Worm (Caenorhabditis elegans) whole organism, young adult: ENCODE results near the gene C28C12.12.

Experiments
- B0336.3 ChIP-seq: fragments of 200-800 bp; sonication (Bioruptor generic); IDR thresholded peaks from 2 replicates; pipeline ENCODE4 v1.3.6; 2022; ENCODE audit warnings: missing genetic modification characterization, missing compliant biosample characterization
- C17E4.6 ChIP-seq: fragments of 200-800 bp; sonication (Bioruptor generic); IDR thresholded peaks from 2 replicates; pipeline ENCODE4 v1.3.6; 2022; ENCODE audit warnings: missing genetic modification reagents, missing genetic modification characterization, missing compliant biosample characterization
- F33H1.4 ChIP-seq: fragments of 200-800 bp; sonication (Bioruptor generic); IDR thresholded peaks from 2 replicates; pipeline ENCODE4 v1.3.6; 2022; ENCODE audit warnings: missing genetic modification reagents, missing genetic modification characterization, missing compliant biosample characterization
- F39B2.1 ChIP-seq: fragments of 200-800 bp; sonication (Bioruptor generic); IDR thresholded peaks from 2 replicates; pipeline ENCODE4 v1.3.6; 2022; ENCODE audit warnings: missing genetic modification reagents, missing genetic modification characterization, missing compliant biosample characterization
- K11D2.4 ChIP-seq: fragments of 200-800 bp; sonication (Bioruptor generic); IDR thresholded peaks from 2 replicates; pipeline ENCODE4 v1.3.6; 2022; ENCODE audit warnings: missing genetic modification reagents, missing genetic modification characterization, missing compliant biosample characterization
- K12H6.12 ChIP-seq: fragments of 200-800 bp; sonication (Bioruptor generic); optimal IDR thresholded peaks from 2 replicates; lab custom pipeline; 2018; ENCODE audit warnings: mild to moderate bottlenecking, missing genetic modification characterization, missing compliant biosample characterization
- Y56A3A.18 ChIP-seq: fragments of 200-800 bp; sonication (Bioruptor generic); IDR thresholded peaks from 2 replicates; pipeline ENCODE4 v1.3.6; 2022; ENCODE audit warnings: missing genetic modification reagents, missing genetic modification characterization, missing compliant biosample characterization
- Y79H2A.3 ChIP-seq: fragments of 200-800 bp; sonication (Bioruptor generic); conservative IDR thresholded peaks from 2 replicates; pipeline ENCODE4 v1.3.6; 2022; ENCODE audit warnings: missing genetic modification reagents, missing genetic modification characterization, missing compliant biosample characterization
- ZK185.1 ChIP-seq: sonication (generic microtip); optimal IDR thresholded peaks from 2 replicates; lab custom pipeline; 2016; ENCODE audit warnings: mild to moderate bottlenecking, missing genetic modification characterization, missing compliant biosample characterization; ENCODE audit not compliant: poor library complexity, severe bottlenecking
- athp-1 ChIP-seq: sonication (generic microtip); optimal IDR thresholded peaks from 2 replicates; lab custom pipeline; 2017; ENCODE audit warnings: mild to moderate bottlenecking, missing genetic modification characterization, missing compliant biosample characterization
- attf-3 ChIP-seq: fragments of 200-800 bp; sonication (Bioruptor generic); conservative IDR thresholded peaks from 2 replicates; pipeline ENCODE4 v1.3.6; 2022; ENCODE audit warnings: missing genetic modification reagents, missing genetic modification characterization, missing compliant biosample characterization
- attf-5 ChIP-seq: fragments of 200-800 bp; sonication (Bioruptor generic); optimal IDR thresholded peaks from 2 replicates; lab custom pipeline; 2018; ENCODE audit warnings: mild to moderate bottlenecking, missing genetic modification characterization, missing compliant biosample characterization
- cebp-1 ChIP-seq, 2 experiments: fragments of 200-800 bp in 1 of 2; sonication (Bioruptor generic) in 1 of 2; sonication (generic microtip) in 1 of 2; IDR thresholded peaks in 1 of 2; optimal IDR thresholded peaks in 1 of 2; 2 replicates each; pipeline versions ENCODE4 v1.3.6 to Lab custom; 2017 to 2022; ENCODE audit warnings: missing compliant biosample characterization in 2 of 2, missing genetic modification characterization in 2 of 2, mild to moderate bottlenecking in 1 of 2, missing genetic modification reagents in 1 of 2, moderate library complexity in 1 of 2
- cebp-2 ChIP-seq: fragments of 200-800 bp; sonication (Bioruptor generic); IDR thresholded peaks from 2 replicates; pipeline ENCODE4 v1.3.6; 2022; ENCODE audit warnings: missing genetic modification characterization, missing compliant biosample characterization
- ceh-100 ChIP-seq: fragments of 200-800 bp; sonication (Bioruptor generic); IDR thresholded peaks from 2 replicates; pipeline ENCODE4 v1.3.6; 2022; ENCODE audit warnings: missing genetic modification reagents, missing genetic modification characterization, missing compliant biosample characterization
- ceh-27 ChIP-seq: fragments of 200-800 bp; sonication (Bioruptor generic); optimal IDR thresholded peaks from 2 replicates; lab custom pipeline; 2018; ENCODE audit warnings: mild to moderate bottlenecking, missing genetic modification characterization, moderate library complexity, missing compliant biosample characterization
- ceh-79 ChIP-seq: sonication (generic microtip); optimal IDR thresholded peaks from 2 replicates; lab custom pipeline; 2017; ENCODE audit warnings: mild to moderate bottlenecking, missing genetic modification characterization, missing compliant biosample characterization
- chd-7 ChIP-seq: sonication (generic microtip); optimal IDR thresholded peaks from 2 replicates; lab custom pipeline; 2016; ENCODE audit warnings: mild to moderate bottlenecking, missing genetic modification characterization, moderate library complexity, missing compliant biosample characterization
- die-1 ChIP-seq: sonication (generic microtip); optimal IDR thresholded peaks from 2 replicates; lab custom pipeline; 2016; ENCODE audit warnings: missing genotype, mild to moderate bottlenecking, missing genetic modification characterization, missing compliant biosample characterization
- egl-18 ChIP-seq: fragments of 200-800 bp; sonication (Bioruptor generic); IDR thresholded peaks from 2 replicates; pipeline ENCODE4 v1.3.6; 2022; ENCODE audit warnings: missing genetic modification reagents, missing genetic modification characterization, missing compliant biosample characterization
- ets-4 ChIP-seq: fragments of 200-800 bp; sonication (Bioruptor generic); optimal IDR thresholded peaks from 2 replicates; lab custom pipeline; 2018; ENCODE audit warnings: mild to moderate bottlenecking, missing genetic modification characterization, missing compliant biosample characterization
- fkh-3 ChIP-seq: sonication (generic microtip); optimal IDR thresholded peaks from 2 replicates; lab custom pipeline; 2016; ENCODE audit warnings: mild to moderate bottlenecking, missing genetic modification characterization, missing compliant biosample characterization
- hmg-1.2 ChIP-seq: fragments of 200-800 bp; sonication (Bioruptor generic); IDR thresholded peaks from 2 replicates; pipeline ENCODE4 v1.3.6; 2022; ENCODE audit warnings: missing genetic modification reagents, missing genetic modification characterization, missing compliant biosample characterization
- lag-1 ChIP-seq: fragments of 200-800 bp; sonication (Bioruptor generic); IDR thresholded peaks from 2 replicates; pipeline ENCODE4 v1.3.6; 2022; ENCODE audit warnings: missing genetic modification reagents, missing genetic modification characterization, missing compliant biosample characterization
- let-526 ChIP-seq: fragments of 200-800 bp; sonication (Bioruptor generic); IDR thresholded peaks from 2 replicates; pipeline ENCODE4 v1.3.6; 2022; ENCODE audit warnings: missing genetic modification reagents, missing genetic modification characterization, missing compliant biosample characterization
- lin-26 ChIP-seq: fragments of 200-800 bp; sonication (Bioruptor generic); IDR thresholded peaks from 2 replicates; pipeline ENCODE4 v1.3.6; 2022; ENCODE audit warnings: missing genetic modification reagents, missing genetic modification characterization, missing compliant biosample characterization
- lin-54 ChIP-seq: fragments of 200-800 bp; sonication (Bioruptor generic); optimal IDR thresholded peaks from 2 replicates; lab custom pipeline; 2018; ENCODE audit warnings: mild to moderate bottlenecking, missing genetic modification characterization, missing compliant biosample characterization
- madf-10 ChIP-seq: sonication (generic microtip); optimal IDR thresholded peaks from 2 replicates; lab custom pipeline; 2016; ENCODE audit warnings: mild to moderate bottlenecking, missing genetic modification characterization, missing compliant biosample characterization
- madf-6 ChIP-seq: fragments of 200-800 bp; sonication (Bioruptor generic); IDR thresholded peaks from 2 replicates; pipeline ENCODE4 v1.3.6; 2022; ENCODE audit warnings: missing genetic modification reagents, missing genetic modification characterization, missing compliant biosample characterization
- madf-8 ChIP-seq: fragments of 200-800 bp; sonication (Bioruptor generic); conservative IDR thresholded peaks from 2 replicates; pipeline ENCODE4 v1.3.6; 2022; ENCODE audit warnings: missing genetic modification reagents, missing genetic modification characterization, missing compliant biosample characterization
- mcd-1 ChIP-seq: fragments of 200-800 bp; sonication (Bioruptor generic); IDR thresholded peaks from 2 replicates; pipeline ENCODE4 v1.3.6; 2022; ENCODE audit warnings: missing genetic modification reagents, missing genetic modification characterization, missing compliant biosample characterization
- mel-28 ChIP-seq: sonication (generic microtip); optimal IDR thresholded peaks from 2 replicates; lab custom pipeline; 2016; ENCODE audit warnings: borderline replicate concordance, mild to moderate bottlenecking, missing genetic modification characterization, missing compliant biosample characterization
- nfyb-1 ChIP-seq: fragments of 200-800 bp; sonication (Bioruptor generic); IDR thresholded peaks from 2 replicates; pipeline ENCODE4 v1.3.6; 2022; ENCODE audit warnings: missing genetic modification reagents, missing genetic modification characterization, missing compliant biosample characterization
- nhr-179 ChIP-seq: sonication (generic microtip); optimal IDR thresholded peaks from 2 replicates; lab custom pipeline; 2016; ENCODE audit warnings: mild to moderate bottlenecking, missing genetic modification characterization, missing compliant biosample characterization
- rec-8 ChIP-seq, 2 experiments: sonication (generic microtip); optimal IDR thresholded peaks; 2 replicates each; lab custom pipeline; 2016; ENCODE audit warnings: mild to moderate bottlenecking in 2 of 2, missing genetic modification characterization in 2 of 2, missing genetic modification reagents in 2 of 2, missing genotype in 2 of 2, missing biosample characterization in 1 of 2, missing compliant biosample characterization in 1 of 2, moderate library complexity in 1 of 2
- snpc-3.4 ChIP-seq: sonication (generic microtip); optimal IDR thresholded peaks from 2 replicates; lab custom pipeline; 2017; ENCODE audit warnings: missing genetic modification characterization, mild to moderate bottlenecking, missing compliant biosample characterization, antibody characterized with exemption, moderate library complexity, missing genotype, missing genetic modification reagents
- snpc-4 ChIP-seq, 5 experiments: fragments of 150-350 bp in 1 of 5; sonication (generic microtip) in 4 of 5; optimal IDR thresholded peaks; 2 replicates each; lab custom pipeline; 2014 to 2018; ENCODE audit warnings: missing genetic modification characterization in 5 of 5, missing biosample characterization in 3 of 5, antibody characterized with exemption in 2 of 5, mild to moderate bottlenecking in 2 of 5, missing compliant biosample characterization in 2 of 5, missing genotype in 2 of 5, moderate library complexity in 2 of 5, missing genetic modification reagents in 1 of 5
- somi-1 ChIP-seq: fragments of 200-800 bp; sonication (Bioruptor generic); optimal IDR thresholded peaks from 2 replicates; lab custom pipeline; 2018; ENCODE audit warnings: mild to moderate bottlenecking, missing genetic modification characterization, missing compliant biosample characterization
- tbp1 ChIP-seq: fragments of 200-800 bp; sonication (Bioruptor generic); optimal IDR thresholded peaks from 2 replicates; lab custom pipeline; 2018; ENCODE audit warnings: mild to moderate bottlenecking, missing genetic modification characterization, missing compliant biosample characterization
- unc-130 ChIP-seq: sonication (generic microtip); optimal IDR thresholded peaks from 2 replicates; lab custom pipeline; 2016; ENCODE audit warnings: missing genetic modification reagents, missing genetic modification characterization, missing compliant biosample characterization
- xnd-1 ChIP-seq: sonication (generic microtip); optimal IDR thresholded peaks from 2 replicates; lab custom pipeline; 2016; ENCODE audit warnings: missing genotype, missing genetic modification reagents, missing genetic modification characterization, missing compliant biosample characterization
- zfh-2 ChIP-seq: fragments of 200-800 bp; sonication (Bioruptor generic); conservative IDR thresholded peaks from 2 replicates; pipeline ENCODE4 v1.3.6; 2022; ENCODE audit warnings: missing genetic modification reagents, missing genetic modification characterization, missing compliant biosample characterization
- ztf-25 ChIP-seq: fragments of 200-800 bp; sonication (Bioruptor generic); IDR thresholded peaks from 2 replicates; pipeline ENCODE4 v1.3.6; 2022; ENCODE audit warnings: missing genetic modification reagents, missing genetic modification characterization, missing compliant biosample characterization
- ztf-26 ChIP-seq: sonication (generic microtip); optimal IDR thresholded peaks from 2 replicates; lab custom pipeline; 2017; ENCODE audit warnings: missing genetic modification characterization, missing compliant biosample characterization
- ztf-28 ChIP-seq: fragments of 200-800 bp; sonication (Bioruptor generic); IDR thresholded peaks from 2 replicates; pipeline ENCODE4 v1.3.6; 2022; ENCODE audit warnings: missing genetic modification reagents, missing genetic modification characterization, missing compliant biosample characterization

C28C12.12 gene

DNA sequence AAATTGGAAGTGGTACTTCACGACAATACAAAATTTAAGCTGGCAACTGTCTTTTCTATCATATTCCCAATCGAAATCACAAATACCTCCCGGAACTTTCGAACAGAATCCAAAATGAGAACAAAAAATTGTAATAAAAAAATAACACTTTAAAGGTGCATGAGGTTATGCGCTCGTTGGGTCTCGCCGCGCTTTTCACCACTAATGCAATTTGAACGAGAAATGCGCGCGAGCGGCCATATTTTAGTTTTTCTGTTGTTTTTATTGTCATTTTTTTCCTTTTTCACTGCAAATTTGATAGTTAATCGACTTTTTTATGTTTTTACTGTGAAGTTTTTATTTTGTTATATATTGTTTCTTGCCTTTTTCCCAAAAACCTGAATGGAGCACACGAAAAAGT, 14.9 kb upstream of the C28C12.12 start, which contains the start of gene mes-6 (continued):
- TF ChIP-seq ceh-100 (GFP tag; lab: Robert Waterston, UW) = no peak
- peak; percentile 73 for TF ChIP-seq madf-8
- no peak for TF ChIP-seq ztf-26 (tag; lab: Kevin White, UChicago)
- peak; percentile 59 for TF ChIP-seq xnd-1 (tag; lab: Kevin White, UChicago)
- no peak for TF ChIP-seq nhr-179 (tag; lab: Kevin White, UChicago)
- TF ChIP-seq snpc-3.4 (tag; lab: Kevin White, UChicago) = peak; percentile 81
- peak; percentile 38 for TF ChIP-seq unc-130 (GFP tag; lab: Kevin White, UChicago)
- peak; percentile 89 for TF ChIP-seq madf-6 (GFP tag; lab: Robert Waterston, UW)

DNA sequence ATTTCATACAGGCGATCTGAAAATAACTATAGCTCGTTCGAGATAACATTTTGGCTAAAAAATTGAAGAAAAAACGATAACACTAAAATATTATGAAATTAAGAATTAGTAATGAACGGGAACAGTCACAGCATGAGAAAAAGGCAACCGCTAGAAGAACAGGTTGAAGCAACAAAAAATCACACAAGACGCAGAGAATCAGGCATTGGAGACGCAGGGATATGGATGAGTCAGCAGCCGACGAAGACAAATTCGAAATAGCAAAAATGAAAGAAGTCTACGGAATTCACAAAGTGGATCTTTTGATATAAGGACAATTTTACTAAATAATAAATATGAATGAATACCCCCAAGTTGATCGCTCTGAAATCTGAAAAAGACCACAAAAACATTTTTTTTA, 14.4 kb upstream of the C28C12.12 start, which contains the start of gene tag-77:
Gene tag-77 (minus strand): TSS at position 15 of the 400 bp plus-strand sequence.
- TF ChIP-seq ZK185.1 (tag; lab: Kevin White, UChicago) = no peak
- TF ChIP-seq xnd-1 (tag; lab: Kevin White, UChicago) = no peak
- no peak for TF ChIP-seq ets-4
- no peak for TF ChIP-seq nfyb-1 (GFP tag; lab: Robert Waterston, UW)
- TF ChIP-seq hmg-1.2 = no peak; the same call in 1 of the 2 replicates
- TF ChIP-seq let-526 = no peak
- no peak for TF ChIP-seq fkh-3
- TF ChIP-seq rec-8 (tag; optimal IDR thresholded peaks at IDR 0.05; lab: Kevin White, UChicago) = no peak
- no peak for TF ChIP-seq cebp-1 (GFP tag; IDR thresholded peaks at IDR 0.05; lab: Robert Waterston, UW)
- peak; percentile 60 for TF ChIP-seq cebp-1 (tag; optimal IDR thresholded peaks at IDR 0.05; lab: Kevin White, UChicago)
- no peak for TF ChIP-seq snpc-4 (GFP tag; optimal IDR thresholded peaks at IDR 0.05; lab: Kevin White, UChicago)
- peak in 1 of 4 experiments; percentile 17 for TF ChIP-seq snpc-4 (tag; optimal IDR thresholded peaks at IDR 0.05; lab: Kevin White, UChicago)
- no peak for TF ChIP-seq ztf-28 (GFP tag; lab: Robert Waterston, UW)
- no peak for TF ChIP-seq Y56A3A.18
- 0 out of 2 replicates have a peak, but pooled peaks have one; percentile 21 for TF ChIP-seq B0336.3
- no peak for TF ChIP-seq mcd-1 (GFP tag; lab: Robert Waterston, UW)
- TF ChIP-seq madf-6 (GFP tag; lab: Robert Waterston, UW) = 0 out of 2 replicates have a peak, but pooled peaks have one; percentile 31
- no peak for TF ChIP-seq Y79H2A.3 (GFP tag; lab: Robert Waterston, UW)
- no peak for TF ChIP-seq ceh-27
- no peak for TF ChIP-seq lag-1
- no peak for TF ChIP-seq F39B2.1 (GFP tag; lab: Robert Waterston, UW)
- TF ChIP-seq ztf-26 (tag; lab: Kevin White, UChicago) = no peak
- no peak for TF ChIP-seq ceh-79 (tag; lab: Kevin White, UChicago)
- no peak for TF ChIP-seq die-1 (tag; lab: Kevin White, UChicago)
- TF ChIP-seq lin-26 (GFP tag; lab: Robert Waterston, UW) = 0 out of 2 replicates have a peak, but pooled peaks have one; percentile 50
- no peak for TF ChIP-seq somi-1
- no peak for TF ChIP-seq chd-7 (tag; lab: Kevin White, UChicago)
- no peak for TF ChIP-seq zfh-2

DNA sequence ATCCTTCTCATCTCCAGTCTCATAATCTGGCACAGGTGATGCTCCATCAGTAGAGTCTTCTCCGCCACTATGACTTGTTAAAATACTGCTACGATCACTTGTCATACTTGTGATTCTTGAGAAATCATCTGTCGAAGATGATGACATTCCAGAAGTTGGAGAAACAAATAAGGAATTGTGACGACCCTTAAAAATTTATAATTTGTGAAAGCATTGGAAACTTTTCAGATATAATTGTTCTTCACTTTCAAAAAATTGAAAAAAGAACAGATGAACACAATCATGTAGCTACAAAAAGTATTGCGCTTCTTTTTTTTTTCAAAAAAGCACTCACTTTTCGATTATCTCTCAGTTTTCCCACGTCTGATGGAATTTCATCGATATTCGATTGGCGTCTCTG, 9.9 kb upstream of the C28C12.12 start:
- no peak for TF ChIP-seq cebp-2 (GFP tag; lab: Robert Waterston, UW)
- TF ChIP-seq ceh-79 (tag; lab: Kevin White, UChicago) = no peak
- TF ChIP-seq F33H1.4 (GFP tag; lab: Robert Waterston, UW) = no peak
- no peak for TF ChIP-seq mel-28
- TF ChIP-seq K12H6.12 (tag; lab: Kevin White, UChicago) = no peak
- TF ChIP-seq egl-18 (GFP tag; lab: Robert Waterston, UW) = no peak
- TF ChIP-seq K11D2.4 (GFP tag; lab: Robert Waterston, UW) = no peak
- TF ChIP-seq attf-5 (GFP tag; lab: Kevin White, UChicago) = no peak
- no peak for TF ChIP-seq athp-1 (tag; lab: Kevin White, UChicago)
- no peak for TF ChIP-seq madf-10 (tag; lab: Kevin White, UChicago)
- TF ChIP-seq tbp1 = no peak
- TF ChIP-seq Y79H2A.3 (GFP tag; lab: Robert Waterston, UW) = no peak
- no peak for TF ChIP-seq lin-54
- TF ChIP-seq C17E4.6 (GFP tag; lab: Robert Waterston, UW) = no peak
- TF ChIP-seq let-526 = no peak
- no peak for TF ChIP-seq attf-3 (GFP tag; lab: Robert Waterston, UW)
- no peak for TF ChIP-seq ztf-25 (GFP tag; lab: Robert Waterston, UW)
